Fruit fly (Drosophila melanogaster) whole organism, embryonic: ENCODE results near the gene side-VI.

Experiments used
- Antp ChIP-seq: fragments of 200-800 bp; sonication (Bioruptor generic); optimal IDR thresholded peaks from 3 replicates; lab custom pipeline; 2016; ENCODE audit warnings: missing biosample characterization, missing genetic modification characterization
- Atf3 ChIP-seq: fragments of 200-800 bp; sonication (Bioruptor generic); optimal IDR thresholded peaks from 3 replicates; lab custom pipeline; 2016; ENCODE audit warnings: missing biosample characterization, missing genetic modification characterization
- Bteb2 ChIP-seq: fragments of 200-800 bp; sonication (Bioruptor generic); optimal IDR thresholded peaks from 2 replicates; lab custom pipeline; 2016; ENCODE audit warnings: missing biosample characterization, missing genetic modification characterization
- CG11247 ChIP-seq: fragments of 200-800 bp; sonication (Bioruptor generic); IDR thresholded peaks from 2 replicates; pipeline ENCODE4 v1.3.6; 2022; ENCODE audit warnings: missing biosample characterization, missing genetic modification characterization
- CG13287 ChIP-seq: fragments of 200-800 bp; sonication (Bioruptor generic); IDR thresholded peaks from 2 replicates; pipeline ENCODE4 v1.3.6; 2022; ENCODE audit warnings: missing biosample characterization, missing genetic modification characterization; ENCODE audit not compliant: partially characterized antibody
- CG14860 ChIP-seq: fragments of 200-800 bp; sonication (Bioruptor generic); IDR thresholded peaks from 3 replicates; pipeline ENCODE4 v1.3.6; 2022; ENCODE audit warnings: missing biosample characterization, missing genetic modification characterization; ENCODE audit not compliant: partially characterized antibody
- CG15011 ChIP-seq: fragments of 200-800 bp; sonication (Bioruptor generic); optimal IDR thresholded peaks from 3 replicates; lab custom pipeline; 2018; ENCODE audit warnings: missing biosample characterization, mild to moderate bottlenecking, missing genetic modification characterization
- CG1602 ChIP-seq: fragments of 200-800 bp; sonication (Bioruptor generic); optimal IDR thresholded peaks from 3 replicates; lab custom pipeline; 2016; ENCODE audit warnings: missing biosample characterization, missing genetic modification characterization
- CG18262 ChIP-seq: fragments of 200-800 bp; optimal IDR thresholded peaks from 3 replicates; lab custom pipeline; 2019; ENCODE audit warnings: missing biosample characterization, mild to moderate bottlenecking, missing genetic modification characterization, moderate library complexity
- CG18476 ChIP-seq: fragments of 200-800 bp; sonication (Bioruptor generic); optimal IDR thresholded peaks from 2 replicates; lab custom pipeline; 2016; ENCODE audit warnings: missing biosample characterization, mild to moderate bottlenecking, missing genetic modification characterization
- CG18764 ChIP-seq: fragments of 200-800 bp; sonication (Bioruptor generic); optimal IDR thresholded peaks from 3 replicates; lab custom pipeline; 2016; ENCODE audit warnings: missing biosample characterization, missing genetic modification characterization
- CG32767 ChIP-seq: fragments of 200-800 bp; sonication (Bioruptor generic); IDR thresholded peaks from 2 replicates; pipeline ENCODE4 v1.3.6; 2022; ENCODE audit warnings: missing biosample characterization, missing genetic modification characterization
- CG7372 ChIP-seq: fragments of 200-800 bp; sonication (Bioruptor generic); IDR thresholded peaks from 2 replicates; pipeline ENCODE4 v1.3.6; 2022; ENCODE audit warnings: missing biosample characterization, missing genetic modification characterization
- CG7928 ChIP-seq: fragments of 200-800 bp; sonication (Bioruptor generic); optimal IDR thresholded peaks from 2 replicates; lab custom pipeline; 2017; ENCODE audit warnings: missing biosample characterization, mild to moderate bottlenecking, missing genetic modification characterization
- CG7987 ChIP-seq: fragments of 200-800 bp; sonication (Bioruptor generic); optimal IDR thresholded peaks from 2 replicates; lab custom pipeline; 2018; ENCODE audit warnings: missing biosample characterization, mild to moderate bottlenecking, missing genetic modification characterization, moderate library complexity
- Deaf1 ChIP-seq: fragments of 200-800 bp; optimal IDR thresholded peaks from 3 replicates; lab custom pipeline; 2019; ENCODE audit warnings: missing biosample characterization, mild to moderate bottlenecking, missing genetic modification characterization, moderate library complexity
- Doc2 ChIP-seq: fragments of 200-800 bp; sonication (Bioruptor generic); IDR thresholded peaks from 2 replicates; pipeline ENCODE4 v1.3.6; 2022; ENCODE audit warnings: missing biosample characterization, missing genetic modification characterization
- Gug ChIP-seq: fragments of 200-800 bp; sonication (Bioruptor generic); IDR thresholded peaks from 4 replicates; pipeline ENCODE4 v1.3.6; 2022; ENCODE audit warnings: missing biosample characterization, missing genetic modification characterization
- HHEX ChIP-seq: fragments of 200-800 bp; sonication (Bioruptor generic); optimal IDR thresholded peaks from 3 replicates; lab custom pipeline; 2017; ENCODE audit warnings: missing biosample characterization, mild to moderate bottlenecking, missing genetic modification characterization, missing genetic modification reagents
- Hmx ChIP-seq: fragments of 200-800 bp; sonication (Bioruptor generic); optimal IDR thresholded peaks from 2 replicates; lab custom pipeline; 2016; ENCODE audit warnings: missing biosample characterization, missing genetic modification characterization
- Jarid2 ChIP-seq: fragments of 200-800 bp; sonication (Bioruptor generic); optimal IDR thresholded peaks from 3 replicates; lab custom pipeline; 2017; ENCODE audit warnings: mild to moderate bottlenecking, missing biosample characterization, missing genetic modification reagents, missing genetic modification characterization
- Max ChIP-seq: fragments of 200-800 bp; sonication (Bioruptor generic); optimal IDR thresholded peaks from 2 replicates; lab custom pipeline; 2016; ENCODE audit warnings: missing biosample characterization, mild to moderate bottlenecking, missing genetic modification characterization
- Scr ChIP-seq: fragments of 200-800 bp; sonication (Bioruptor generic); IDR thresholded peaks from 2 replicates; pipeline ENCODE4 v1.3.6; 2022; ENCODE audit warnings: missing biosample characterization, missing genetic modification characterization; ENCODE audit not compliant: partially characterized antibody
- Ssrp ChIP-seq: fragments of 200-800 bp; sonication (Bioruptor generic); optimal IDR thresholded peaks from 2 replicates; lab custom pipeline; 2018; ENCODE audit warnings: missing biosample characterization, mild to moderate bottlenecking, missing genetic modification characterization, moderate library complexity
- abd-A ChIP-seq: fragments of 200-800 bp; sonication (Bioruptor generic); optimal IDR thresholded peaks from 3 replicates; lab custom pipeline; 2019; ENCODE audit warnings: missing biosample characterization, mild to moderate bottlenecking, missing genetic modification characterization, moderate library complexity
- ara ChIP-seq: fragments of 200-800 bp; sonication (Bioruptor generic); IDR thresholded peaks from 2 replicates; pipeline ENCODE4 v1.3.6; 2022; ENCODE audit warnings: missing biosample characterization, missing genetic modification characterization
- chif ChIP-seq, 2 experiments: fragments of 200-800 bp; sonication (Bioruptor generic); optimal IDR thresholded peaks; 3 replicates each; lab custom pipeline; 2016; ENCODE audit warnings: missing biosample characterization in 2 of 2, missing genetic modification characterization in 2 of 2
- chn ChIP-seq: fragments of 200-800 bp; sonication (Bioruptor generic); optimal IDR thresholded peaks from 2 replicates; lab custom pipeline; 2016; ENCODE audit warnings: missing biosample characterization, missing genetic modification characterization
- croc ChIP-seq: fragments of 200-800 bp; sonication (Bioruptor generic); conservative IDR thresholded peaks from 3 replicates; pipeline ENCODE4 v1.3.6; 2022; ENCODE audit warnings: missing biosample characterization, missing genetic modification characterization
- dati ChIP-seq: fragments of 200-800 bp; sonication (Bioruptor generic); IDR thresholded peaks from 2 replicates; pipeline ENCODE4 v1.3.6; 2022; ENCODE audit warnings: missing biosample characterization, missing genetic modification characterization
- dm ChIP-seq: fragments of 200-800 bp; sonication (Bioruptor generic); optimal IDR thresholded peaks from 3 replicates; lab custom pipeline; 2016; ENCODE audit warnings: missing biosample characterization, missing genetic modification characterization
- dmrt11E ChIP-seq: fragments of 200-800 bp; sonication (Bioruptor generic); optimal IDR thresholded peaks from 3 replicates; lab custom pipeline; 2018; ENCODE audit warnings: missing biosample characterization, mild to moderate bottlenecking, missing genetic modification characterization, moderate library complexity
- en ChIP-seq: fragments of 200-800 bp; sonication (Bioruptor generic); optimal IDR thresholded peaks from 2 replicates; lab custom pipeline; 2016; ENCODE audit warnings: missing biosample characterization, missing genetic modification characterization
- fd3F ChIP-seq: fragments of 200-800 bp; sonication (Bioruptor generic); optimal IDR thresholded peaks from 2 replicates; lab custom pipeline; 2018; ENCODE audit warnings: missing biosample characterization, mild to moderate bottlenecking, missing genetic modification characterization, moderate library complexity
- gce ChIP-seq: fragments of 200-800 bp; sonication (Bioruptor generic); IDR thresholded peaks from 3 replicates; pipeline ENCODE4 v1.3.6; 2022; ENCODE audit warnings: missing biosample characterization, missing genetic modification characterization
- grn ChIP-seq: fragments of 200-800 bp; sonication (Bioruptor generic); optimal IDR thresholded peaks from 3 replicates; lab custom pipeline; 2017; ENCODE audit warnings: missing biosample characterization, missing genetic modification characterization
- her ChIP-seq: fragments of 200-800 bp; sonication (Bioruptor generic); optimal IDR thresholded peaks from 2 replicates; lab custom pipeline; 2016; ENCODE audit warnings: missing biosample characterization, missing genetic modification characterization
- hkb ChIP-seq, 2 experiments: fragments of 200-800 bp in 1 of 2; fragments of >200 bp in 1 of 2; sonication (Bioruptor generic) in 1 of 2; IDR thresholded peaks in 1 of 2; optimal IDR thresholded peaks in 1 of 2; 2 replicates each; pipeline versions ENCODE4 v1.3.6 to Lab custom; 2017 to 2022; ENCODE audit warnings: missing biosample characterization in 1 of 2, missing genetic modification characterization in 1 of 2
- peb ChIP-seq: fragments of 200-800 bp; sonication (Bioruptor generic); IDR thresholded peaks from 2 replicates; pipeline ENCODE4 v1.3.6; 2022; ENCODE audit warnings: missing biosample characterization, missing genetic modification characterization
- tap ChIP-seq: fragments of 200-800 bp; optimal IDR thresholded peaks from 3 replicates; lab custom pipeline; 2019; ENCODE audit warnings: missing biosample characterization, mild to moderate bottlenecking, missing genetic modification characterization, moderate library complexity
- vnd ChIP-seq: fragments of 200-800 bp; sonication (Bioruptor generic); IDR thresholded peaks from 3 replicates; pipeline ENCODE4 v1.3.6; 2022; ENCODE audit warnings: missing biosample characterization, missing genetic modification characterization; ENCODE audit not compliant: partially characterized antibody
- zfh1 ChIP-seq: fragments of 200-800 bp; sonication (Bioruptor generic); IDR thresholded peaks from 3 replicates; pipeline ENCODE4 v1.3.6; 2022; ENCODE audit warnings: missing biosample characterization, missing genetic modification characterization

Gene side-VI

dm6 chr3R:10972139-10972538, at the start of gene side-VI:
side-VI (plus strand) TSS chr3R:10972381.
- TF ChIP-seq abd-A (tag; lab: Kevin White, UChicago): peak; percentile 17
- no peak for TF ChIP-seq CG14860
- TF ChIP-seq Bteb2 (GFP tag; lab: Kevin White, UChicago): no peak
- peak; percentile 39; the same call in 1 of the 2 replicates for TF ChIP-seq CG7372
- TF ChIP-seq chn (GFP tag; lab: Kevin White, UChicago): no peak
- TF ChIP-seq chif (GFP tag; optimal IDR thresholded peaks at IDR 0.05; lab: Kevin White, UChicago): no peak
- TF ChIP-seq hkb (optimal IDR thresholded peaks at IDR 0.05; lab: Kevin White, UChicago): no peak
- TF ChIP-seq hkb (GFP tag; IDR thresholded peaks at IDR 0.05; lab: Robert Waterston, UW): no peak
- no peak for TF ChIP-seq CG13287 (GFP tag; lab: Robert Waterston, UW)
- no peak for TF ChIP-seq her (GFP tag; lab: Kevin White, UChicago)
- no peak for TF ChIP-seq dmrt11E (tag; lab: Kevin White, UChicago)
- TF ChIP-seq ara (GFP tag; lab: Robert Waterston, UW): no peak
- TF ChIP-seq vnd: no peak
- no peak for TF ChIP-seq Atf3 (GFP tag; lab: Kevin White, UChicago)
- no peak for TF ChIP-seq dati (GFP tag; lab: Robert Waterston, UW)
- no peak for TF ChIP-seq CG18764 (GFP tag; lab: Kevin White, UChicago)
- TF ChIP-seq CG11247 (GFP tag; lab: Robert Waterston, UW): no peak
- no peak for TF ChIP-seq zfh1
- no peak for TF ChIP-seq en
- TF ChIP-seq Deaf1 (tag; lab: Kevin White, UChicago): peak; percentile 98
- peak; percentile 50 for TF ChIP-seq Jarid2 (GFP tag; lab: Kevin White, UChicago)
- TF ChIP-seq CG1602: no peak
- no peak for TF ChIP-seq CG18476
- TF ChIP-seq tap (tag; lab: Kevin White, UChicago): no peak
- TF ChIP-seq Doc2 (GFP tag; lab: Robert Waterston, UW): no peak

- no peak for TF ChIP-seq Hmx
- TF ChIP-seq CG32767 (GFP tag; lab: Robert Waterston, UW): no peak
- no peak for TF ChIP-seq Ssrp (tag; lab: Kevin White, UChicago)
- no peak for TF ChIP-seq CG18262
- TF ChIP-seq peb: no peak
- TF ChIP-seq CG7928 (GFP tag; lab: Kevin White, UChicago): no peak
- no peak for TF ChIP-seq Scr (GFP tag; lab: Robert Waterston, UW)
- TF ChIP-seq Gug (GFP tag; lab: Robert Waterston, UW): no peak
- TF ChIP-seq CG7987 (GFP tag; lab: Kevin White, UChicago): no peak
- no peak for TF ChIP-seq HHEX (GFP tag; lab: Kevin White, UChicago)
- no peak for TF ChIP-seq fd3F
- TF ChIP-seq CG15011 (GFP tag; lab: Kevin White, UChicago): no peak
- TF ChIP-seq dm (GFP tag; lab: Kevin White, UChicago): no peak
- no peak for TF ChIP-seq Antp (GFP tag; lab: Kevin White, UChicago)
- TF ChIP-seq croc: no peak
- no peak for TF ChIP-seq gce (GFP tag; lab: Robert Waterston, UW)
- TF ChIP-seq grn (GFP tag; lab: Kevin White, UChicago): no peak
- no peak for TF ChIP-seq Max (GFP tag; lab: Kevin White, UChicago)
Observed at dm6 chr3R:10949984-10950383, 22.2 kb upstream of the side-VI start, which contains the start of gene Tengl4. Tengl4 (plus strand) TSS chr3R:10950284.
